In the genomic region with DNA sequence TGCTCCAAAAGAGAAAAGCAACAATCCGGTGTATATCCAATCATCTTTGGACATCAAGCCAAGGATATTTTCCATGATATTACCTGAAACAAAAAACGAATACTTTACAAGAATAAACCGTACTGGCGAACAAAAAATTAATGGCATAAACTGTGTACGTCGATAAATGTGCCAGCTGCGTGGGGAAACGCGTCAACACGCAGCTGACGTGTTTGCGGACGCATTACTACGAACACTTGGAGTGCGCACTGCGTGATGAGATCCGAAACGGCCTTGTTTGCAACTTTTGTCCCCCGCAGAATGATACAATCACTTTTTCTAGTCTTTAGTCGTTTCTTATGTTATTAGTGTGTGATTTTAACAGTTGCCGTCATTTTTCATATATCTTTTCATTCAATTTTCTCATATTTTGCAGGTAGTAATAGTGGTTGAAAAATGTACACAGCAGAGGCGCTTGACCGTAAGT, we compare ENCODE assay signal across 5 worm cellular contexts.
TF ChIP-seq lines count a peak whose summit lies in the region.

A gene (minus strand): TSS at position 83 of the 466 bp plus-strand sequence.
A gene (plus strand): TSS at position 416 of the 466 bp plus-strand sequence.

TF ChIP-seq in whole organism, L1 larva, 84 proteins besides CTCF, POLR2A, EP300 and RAD21 (continues in another document):
- TF ChIP-seq lin-13 (GFP tag; optimal IDR thresholded peaks at IDR 0.05; lab: Kevin White, UChicago) = no peak
- peak; percentile 37 for TF ChIP-seq skn-1 (tag; optimal IDR thresholded peaks at IDR 0.05; lab: Kevin White, UChicago)
- no peak for TF ChIP-seq unc-30 (tag; optimal IDR thresholded peaks at IDR 0.05; lab: Kevin White, UChicago)
- peak; percentile 15 for TF ChIP-seq vab-15 (tag; optimal IDR thresholded peaks at IDR 0.05; lab: Kevin White, UChicago)
- no peak for TF ChIP-seq alr-1 (tag; optimal IDR thresholded peaks at IDR 0.05; lab: Kevin White, UChicago; ENCODE audit: borderline replicate concordance)
- no peak for TF ChIP-seq unc-98 (GFP tag; IDR thresholded peaks at IDR 0.05; lab: Robert Waterston, UW)
- TF ChIP-seq nhr-85 (tag; lab: Kevin White, UChicago) = no peak
- TF ChIP-seq ets-5 (GFP tag; IDR thresholded peaks at IDR 0.05; lab: Robert Waterston, UW) = no peak
- TF ChIP-seq ceh-90 (tag; optimal IDR thresholded peaks at IDR 0.05; lab: Kevin White, UChicago) = no peak
- peak; percentile 55 for TF ChIP-seq mep-1 (tag; optimal IDR thresholded peaks at IDR 0.05; lab: Kevin White, UChicago)
- no peak for TF ChIP-seq ces-1 (GFP tag; optimal IDR thresholded peaks at IDR 0.05; lab: Kevin White, UChicago)
- no peak for TF ChIP-seq irx-1 (tag; optimal IDR thresholded peaks at IDR 0.05; lab: Kevin White, UChicago)
- no peak for TF ChIP-seq dsc-1 (tag; optimal IDR thresholded peaks at IDR 0.05; lab: Kevin White, UChicago)
- no peak for TF ChIP-seq elt-2 (tag; optimal IDR thresholded peaks at IDR 0.05; lab: Kevin White, UChicago)
- peak; percentile 77 for TF ChIP-seq rnt-1 (tag; optimal IDR thresholded peaks at IDR 0.05; lab: Kevin White, UChicago)
- TF ChIP-seq lir-3 (tag; optimal IDR thresholded peaks at IDR 0.05; lab: Kevin White, UChicago; ENCODE audit: poor library complexity) = no peak
- TF ChIP-seq lin-35 (GFP tag; optimal IDR thresholded peaks at IDR 0.05; lab: Kevin White, UChicago) = peak; percentile 42 to 81
- TF ChIP-seq nhr-12 (tag; optimal IDR thresholded peaks at IDR 0.05; lab: Kevin White, UChicago) = no peak

TF ChIP-seq in whole organism, L3 larva, 47 proteins besides CTCF, POLR2A, EP300 and RAD21 (continues in another document):
- TF ChIP-seq mml-1 (tag; optimal IDR thresholded peaks at IDR 0.05; lab: Kevin White, UChicago) (no peak), tbx-2 (tag; optimal IDR thresholded peaks at IDR 0.05; lab: Kevin White, UChicago) (no peak), ceh-28 (tag; optimal IDR thresholded peaks at IDR 0.05; lab: Kevin White, UChicago) (peak; percentile 42), ztf-4 (tag; optimal IDR thresholded peaks at IDR 0.05; lab: Kevin White, UChicago) (no peak), egl-5 (tag; optimal IDR thresholded peaks at IDR 0.05; lab: Kevin White, UChicago) (no peak), pqm-1 (tag; optimal IDR thresholded peaks at IDR 0.05; lab: Kevin White, UChicago) (no peak), egl-27 (tag; optimal IDR thresholded peaks at IDR 0.05; lab: Kevin White, UChicago) (no peak), nhr-237 (tag; optimal IDR thresholded peaks at IDR 0.05; lab: Kevin White, UChicago) (no peak), nfya-1 (tag; optimal IDR thresholded peaks at IDR 0.05; lab: Kevin White, UChicago; ENCODE audit: insufficient read depth) (peak; percentile 55), R02D3.7 (tag; optimal IDR thresholded peaks at IDR 0.05; lab: Kevin White, UChicago) (no peak), jun-1 (tag; optimal IDR thresholded peaks at IDR 0.05; lab: Kevin White, UChicago) (peak; percentile 49), skn-1 (tag; optimal IDR thresholded peaks at IDR 0.05; lab: Kevin White, UChicago) (no peak), elt-3 (tag; optimal IDR thresholded peaks at IDR 0.05; lab: Kevin White, UChicago) (no peak), nhr-28 (tag; optimal IDR thresholded peaks at IDR 0.05; lab: Kevin White, UChicago) (no peak), lin-15B (tag; optimal IDR thresholded peaks at IDR 0.05; lab: Kevin White, UChicago) (peak; percentile 35), ztf-11 (tag; optimal IDR thresholded peaks at IDR 0.05; lab: Kevin White, UChicago) (no peak), ceh-9 (tag; optimal IDR thresholded peaks at IDR 0.05; lab: Kevin White, UChicago) (no peak), fkh-10 (GFP tag; optimal IDR thresholded peaks at IDR 0.05; lab: Kevin White, UChicago) (no peak)

TF ChIP-seq in whole organism, early embryonic, 17 proteins besides CTCF, POLR2A, EP300 and RAD21:
- 0 out of 2 replicates have a peak, but pooled peaks have one; percentile 19 for TF ChIP-seq tbx-11 (GFP tag; IDR thresholded peaks at IDR 0.05; lab: Robert Waterston, UW)
- no peak for TF ChIP-seq sea-1 (GFP tag; conservative IDR thresholded peaks at IDR 0.05; lab: Robert Waterston, UW)
- no peak for TF ChIP-seq ets-7 (tag; optimal IDR thresholded peaks at IDR 0.05; lab: Kevin White, UChicago)
- TF ChIP-seq scrt-1 (GFP tag; IDR thresholded peaks at IDR 0.05; lab: Robert Waterston, UW) = 0 out of 2 replicates have a peak, but pooled peaks have one; percentile 34
- TF ChIP-seq hmbx-1 (tag; optimal IDR thresholded peaks at IDR 0.05; lab: Kevin White, UChicago) = no peak
- no peak for TF ChIP-seq B0310.2 (tag; optimal IDR thresholded peaks at IDR 0.05; lab: Kevin White, UChicago)
- TF ChIP-seq ama-1 (optimal IDR thresholded peaks at IDR 0.05; lab: Kevin White, UChicago) = no peak
- no peak for TF ChIP-seq tra-4 (tag; optimal IDR thresholded peaks at IDR 0.05; lab: Kevin White, UChicago)
- peak; percentile 45 for TF ChIP-seq F13C5.2 (tag; optimal IDR thresholded peaks at IDR 0.05; lab: Kevin White, UChicago)
- no peak for TF ChIP-seq ceh-36 (tag; optimal IDR thresholded peaks at IDR 0.05; lab: Kevin White, UChicago)
- TF ChIP-seq tbx-37 (GFP tag; conservative IDR thresholded peaks at IDR 0.05; lab: Robert Waterston, UW) = no peak
- no peak for TF ChIP-seq hnd-1 (tag; optimal IDR thresholded peaks at IDR 0.05; lab: Kevin White, UChicago)
- TF ChIP-seq hmg-4 (GFP tag; optimal IDR thresholded peaks at IDR 0.05; lab: Kevin White, UChicago) = peak; percentile 49
- TF ChIP-seq aly-1 (tag; optimal IDR thresholded peaks at IDR 0.05; lab: Kevin White, UChicago) = no peak
- TF ChIP-seq ceh-13 (GFP tag; optimal IDR thresholded peaks at IDR 0.05; lab: Kevin White, UChicago) = no peak
- no peak for TF ChIP-seq pes-1 (GFP tag; IDR thresholded peaks at IDR 0.05; lab: Robert Waterston, UW)
- no peak; the same call in 1 of the 2 replicates for TF ChIP-seq flt-1 (GFP tag; IDR thresholded peaks at IDR 0.05; lab: Robert Waterston, UW)

TF ChIP-seq in whole organism, midembryonic, 9 proteins besides CTCF, POLR2A, EP300 and RAD21:
- peak; percentile 62 for TF ChIP-seq cog-1 (tag; optimal IDR thresholded peaks at IDR 0.05; lab: Kevin White, UChicago)
- 0 out of 2 replicates have a peak, but pooled peaks have one; percentile 71 for TF ChIP-seq tab-1 (GFP tag; IDR thresholded peaks at IDR 0.05; lab: Robert Waterston, UW)
- 0 out of 2 replicates have a peak, but pooled peaks have one; percentile 45 for TF ChIP-seq ztf-23 (GFP tag; IDR thresholded peaks at IDR 0.05; lab: Robert Waterston, UW)
- TF ChIP-seq ztf-29 (GFP tag; IDR thresholded peaks at IDR 0.05; lab: Robert Waterston, UW) = no peak
- 0 out of 2 replicates have a peak, but pooled peaks have one; percentile 16 for TF ChIP-seq flt-1 (GFP tag; IDR thresholded peaks at IDR 0.05; lab: Robert Waterston, UW)
- no peak for TF ChIP-seq med-1 (GFP tag; optimal IDR thresholded peaks at IDR 0.05; lab: Kevin White, UChicago; ENCODE audit: insufficient read depth)
- no peak for TF ChIP-seq ref-1 (GFP tag; conservative IDR thresholded peaks at IDR 0.05; lab: Robert Waterston, UW)
- TF ChIP-seq klf-2 (GFP tag; conservative IDR thresholded peaks at IDR 0.05; lab: Robert Waterston, UW) = no peak
- no peak for TF ChIP-seq T22C8.4 (GFP tag; IDR thresholded peaks at IDR 0.05; lab: Robert Waterston, UW)

TF ChIP-seq in whole organism, young adult, 124 proteins besides CTCF, POLR2A, EP300 and RAD21:
- TF ChIP-seq dox-1 (GFP tag; IDR thresholded peaks at IDR 0.05; lab: Robert Waterston, UW) (peak; percentile 67), tbp1 (GFP tag; optimal IDR thresholded peaks at IDR 0.05; lab: Kevin White, UChicago) (peak; percentile 20), attf-5 (GFP tag; optimal IDR thresholded peaks at IDR 0.05; lab: Kevin White, UChicago) (peak; percentile 6), atf-7 (tag; optimal IDR thresholded peaks at IDR 0.05; lab: Kevin White, UChicago) (no peak), cebp-1 (GFP tag; IDR thresholded peaks at IDR 0.05; lab: Robert Waterston, UW) (no peak), cebp-1 (tag; optimal IDR thresholded peaks at IDR 0.05; lab: Kevin White, UChicago) (peak; percentile 59), Y53G8AR.9 (GFP tag; conservative IDR thresholded peaks at IDR 0.05; lab: Robert Waterston, UW) (no peak), ztf-18 (tag; optimal IDR thresholded peaks at IDR 0.05; lab: Kevin White, UChicago) (peak; percentile 91), C06A6.2 (GFP tag; conservative IDR thresholded peaks at IDR 0.05; lab: Robert Waterston, UW) (0 out of 2 replicates have a peak, but pooled peaks have one; percentile 11), ceh-40 (GFP tag; IDR thresholded peaks at IDR 0.05; lab: Robert Waterston, UW) (no peak), lin-40 (tag; optimal IDR thresholded peaks at IDR 0.05; lab: Kevin White, UChicago) (peak; percentile 51), ceh-27 (GFP tag; optimal IDR thresholded peaks at IDR 0.05; lab: Kevin White, UChicago) (peak; percentile 15), nhr-80 (tag; optimal IDR thresholded peaks at IDR 0.05; lab: Kevin White, UChicago) (peak; percentile 71)
